Fruit fly (Drosophila melanogaster) whole organism, adult: ENCODE data around the gene srw.

Experiments used
- CG11617 ChIP-seq: fragments of 200-800 bp; sonication (Bioruptor generic); optimal IDR thresholded peaks from 2 replicates; lab custom pipeline; 2017; ENCODE audit warnings: mild to moderate bottlenecking, missing biosample characterization, missing genetic modification reagents, missing genetic modification characterization
- CG12768 ChIP-seq: fragments of 200-800 bp; sonication (Bioruptor generic); optimal IDR thresholded peaks from 2 replicates; lab custom pipeline; 2017; ENCODE audit warnings: missing biosample characterization, missing genetic modification characterization, mild to moderate bottlenecking, moderate library complexity, missing genetic modification reagents
- CG14711 ChIP-seq: fragments of 200-800 bp; sonication (Bioruptor generic); optimal IDR thresholded peaks from 2 replicates; lab custom pipeline; 2018; ENCODE audit warnings: missing biosample characterization, mild to moderate bottlenecking, missing genetic modification characterization, moderate library complexity
- CG1620 ChIP-seq: fragments of 200-800 bp; sonication (Bioruptor generic); optimal IDR thresholded peaks from 2 replicates; lab custom pipeline; 2016; ENCODE audit warnings: missing biosample characterization, missing genetic modification characterization
- CG33017 ChIP-seq: fragments of 200-800 bp; sonication (Bioruptor generic); optimal IDR thresholded peaks from 2 replicates; lab custom pipeline; 2018; ENCODE audit warnings: missing biosample characterization, mild to moderate bottlenecking, missing genetic modification characterization, moderate library complexity
- CG5204 ChIP-seq: fragments of 200-800 bp; sonication (Bioruptor generic); optimal IDR thresholded peaks from 2 replicates; lab custom pipeline; 2016; ENCODE audit warnings: missing biosample characterization, missing genetic modification characterization
- CG7045 ChIP-seq: fragments of 200-800 bp; sonication (Bioruptor generic); optimal IDR thresholded peaks from 2 replicates; lab custom pipeline; 2017; ENCODE audit warnings: missing biosample characterization, mild to moderate bottlenecking, missing genetic modification characterization
- CG7101 ChIP-seq: fragments of 200-800 bp; sonication (Bioruptor generic); optimal IDR thresholded peaks from 2 replicates; lab custom pipeline; 2018; ENCODE audit warnings: missing biosample characterization, mild to moderate bottlenecking, missing genetic modification characterization, moderate library complexity
- Clk ChIP-seq: fragments of 200-800 bp; sonication (Bioruptor generic); optimal IDR thresholded peaks from 2 replicates; lab custom pipeline; 2017; ENCODE audit warnings: missing biosample characterization, missing genetic modification characterization
- Crg-1 ChIP-seq: fragments of 200-800 bp; sonication (Bioruptor generic); optimal IDR thresholded peaks from 2 replicates; lab custom pipeline; 2016; ENCODE audit warnings: missing biosample characterization, missing genetic modification characterization
- Hr96 ChIP-seq: fragments of 200-800 bp; sonication (Bioruptor generic); optimal IDR thresholded peaks from 2 replicates; lab custom pipeline; 2016; ENCODE audit warnings: missing biosample characterization, missing genetic modification characterization
- Mnt ChIP-seq: fragments of 200-800 bp; sonication (Bioruptor generic); optimal IDR thresholded peaks from 2 replicates; lab custom pipeline; 2016; ENCODE audit warnings: missing biosample characterization, mild to moderate bottlenecking, missing genetic modification characterization
- bab1 ChIP-seq: fragments of 200-800 bp; sonication (Bioruptor generic); optimal IDR thresholded peaks from 3 replicates; lab custom pipeline; 2019; ENCODE audit warnings: missing biosample characterization, mild to moderate bottlenecking, missing genetic modification characterization, moderate library complexity
- cic ChIP-seq: fragments of 200-800 bp; sonication (Bioruptor generic); optimal IDR thresholded peaks from 2 replicates; lab custom pipeline; 2017; ENCODE audit warnings: missing biosample characterization, mild to moderate bottlenecking, missing genetic modification characterization, moderate library complexity
- cnc ChIP-seq, 2 experiments: fragments of >200 bp; optimal IDR thresholded peaks; 2 replicates each; lab custom pipeline; 2017
- kay ChIP-seq: fragments of 200-800 bp; sonication (Bioruptor generic); peaks from one replicate; lab custom pipeline; 2016; ENCODE audit warnings: missing biosample characterization, missing genetic modification characterization, borderline replicate concordance
- ovo ChIP-seq: fragments of 200-800 bp; sonication (Bioruptor generic); optimal IDR thresholded peaks from 2 replicates; lab custom pipeline; 2016; ENCODE audit warnings: missing biosample characterization, missing genetic modification characterization
- pad ChIP-seq: fragments of 200-800 bp; sonication (Bioruptor generic); optimal IDR thresholded peaks from 3 replicates; lab custom pipeline; 2017; ENCODE audit warnings: missing biosample characterization, missing genetic modification characterization, mild to moderate bottlenecking, moderate library complexity, missing genetic modification reagents
- tj ChIP-seq: fragments of 200-800 bp; sonication (Bioruptor generic); optimal IDR thresholded peaks from 3 replicates; lab custom pipeline; 2017; ENCODE audit warnings: missing biosample characterization, mild to moderate bottlenecking, missing genetic modification characterization, moderate library complexity
- toe ChIP-seq: fragments of 200-800 bp; sonication (Bioruptor generic); optimal IDR thresholded peaks from 2 replicates; lab custom pipeline; 2016; ENCODE audit warnings: missing biosample characterization, missing genetic modification characterization

Gene srw

dm6 chr3L:4253611-4254300 lies 29.5 kb downstream of the srw start:
- peak; percentile 4 for TF ChIP-seq cic (GFP tag; lab: Kevin White, UChicago)
- TF ChIP-seq CG33017 (tag; lab: Kevin White, UChicago) = no peak
- no peak for TF ChIP-seq CG12768 (GFP tag; lab: Kevin White, UChicago)
- no peak for TF ChIP-seq Crg-1 (GFP tag; lab: Kevin White, UChicago)
- TF ChIP-seq Mnt (GFP tag; lab: Kevin White, UChicago) = peak; percentile 79
- no peak for TF ChIP-seq CG7101 (tag; lab: Kevin White, UChicago)
- TF ChIP-seq tj (GFP tag; lab: Kevin White, UChicago) = no peak
- no peak for TF ChIP-seq toe (GFP tag; lab: Kevin White, UChicago)
- no peak for TF ChIP-seq CG14711 (tag; lab: Kevin White, UChicago)
- no peak for TF ChIP-seq bab1 (GFP tag; lab: Kevin White, UChicago)
- TF ChIP-seq Hr96 (GFP tag; lab: Kevin White, UChicago) = no peak
- TF ChIP-seq pad (GFP tag; lab: Kevin White, UChicago) = peak; percentile 35
- no peak for TF ChIP-seq cnc (optimal IDR thresholded peaks at IDR 0.05; lab: Kevin White, UChicago)
- TF ChIP-seq Clk (GFP tag; lab: Kevin White, UChicago) = no peak
- TF ChIP-seq CG11617 = no peak
- no peak for TF ChIP-seq ovo (GFP tag; lab: Kevin White, UChicago)
- TF ChIP-seq CG5204 (GFP tag; lab: Kevin White, UChicago) = no peak

dm6 chr3L:4252862-4253610 lies 30.2 kb downstream of the srw start:
- no peak for TF ChIP-seq CG14711 (tag; lab: Kevin White, UChicago)
- no peak for TF ChIP-seq Clk (GFP tag; lab: Kevin White, UChicago)
- no peak for TF ChIP-seq Hr96 (GFP tag; lab: Kevin White, UChicago)
- no peak for TF ChIP-seq CG7045 (GFP tag; lab: Kevin White, UChicago)
- TF ChIP-seq Crg-1 (GFP tag; lab: Kevin White, UChicago) = no peak

- peak in 1 of 2 experiments; percentile 43 for TF ChIP-seq cnc (optimal IDR thresholded peaks at IDR 0.05; lab: Kevin White, UChicago)
- TF ChIP-seq Hr96 (GFP tag; lab: Kevin White, UChicago) = no peak
- no peak for TF ChIP-seq CG7101 (tag; lab: Kevin White, UChicago)
- TF ChIP-seq ovo (GFP tag; lab: Kevin White, UChicago) = peak; percentile 92
- TF ChIP-seq kay (GFP tag; lab: Kevin White, UChicago) = no peak
Measured at dm6 chr3L:4252121-4252861, 31.0 kb downstream of the srw start.

DNA sequence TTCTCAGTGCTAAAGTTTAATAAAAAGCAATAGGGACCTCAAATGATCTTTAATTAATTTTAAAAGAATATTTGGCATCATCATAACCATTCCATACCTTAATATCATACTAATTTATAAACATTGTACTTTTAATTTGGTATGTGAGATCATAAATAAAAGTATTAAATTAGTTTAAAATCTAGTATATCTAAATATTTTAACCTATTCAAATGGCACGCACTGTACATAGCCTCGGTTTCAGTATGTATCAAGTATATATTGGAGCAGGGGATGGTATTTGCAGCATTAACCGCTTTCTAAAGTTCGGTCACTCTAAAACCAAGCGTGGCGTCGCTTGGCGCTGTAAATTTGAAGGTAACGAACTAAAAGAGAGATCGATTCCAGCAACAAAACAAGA lies 40.9 kb downstream of the srw start, which contains the start of gene pav:
pav (plus strand) TSS at position 307 of the 400 bp plus-strand sequence.
- TF ChIP-seq CG11617 (no peak), CG14711 (tag; lab: Kevin White, UChicago) (peak; percentile 48), kay (GFP tag; lab: Kevin White, UChicago) (no peak), Mnt (GFP tag; lab: Kevin White, UChicago) (peak; percentile 18), tj (GFP tag; lab: Kevin White, UChicago) (no peak), bab1 (GFP tag; lab: Kevin White, UChicago) (peak; percentile 58), CG7045 (GFP tag; lab: Kevin White, UChicago) (no peak), CG7101 (tag; lab: Kevin White, UChicago) (peak; percentile 27), CG33017 (tag; lab: Kevin White, UChicago) (peak; percentile 36), CG5204 (GFP tag; lab: Kevin White, UChicago) (no peak)

DNA sequence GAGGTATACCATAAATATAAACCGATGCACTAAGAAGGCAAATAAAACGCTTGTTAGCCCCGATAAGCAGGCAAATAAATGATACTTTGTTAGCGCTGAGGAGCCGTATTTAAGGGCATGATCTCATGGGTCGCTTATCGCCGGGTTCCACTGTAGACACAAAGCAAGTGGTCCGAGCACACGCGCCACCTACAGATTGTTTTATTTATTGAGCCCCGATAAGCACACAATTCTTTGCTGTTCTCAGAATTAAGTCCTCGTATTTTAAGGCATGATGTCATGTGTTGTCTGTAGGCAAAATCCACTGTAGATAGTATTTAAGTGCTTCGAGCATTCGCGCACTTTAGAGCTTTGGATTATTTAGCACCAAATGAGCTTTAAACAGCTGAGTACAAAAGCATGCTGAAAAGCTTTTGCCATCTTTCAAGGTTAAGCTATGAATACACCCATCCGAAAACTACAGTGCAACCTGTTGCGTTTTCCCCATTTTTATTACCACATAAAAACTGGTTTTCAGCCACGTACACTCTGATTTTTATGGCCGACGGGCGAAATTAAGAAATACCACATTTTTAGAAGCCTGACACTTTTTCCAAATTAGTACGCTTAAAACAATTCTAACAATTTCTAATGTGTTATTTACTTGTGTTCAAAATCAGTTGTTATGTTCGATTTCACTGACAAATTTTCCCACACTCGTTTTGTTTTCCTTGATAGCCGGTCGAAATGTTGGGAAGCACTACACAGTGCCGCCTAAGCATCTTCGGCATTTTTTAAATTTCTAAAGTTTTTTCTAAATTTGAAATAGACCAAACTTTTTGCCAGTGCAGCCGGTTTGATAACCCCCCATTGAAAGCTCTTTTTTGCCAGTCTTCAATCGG lies 43.6 kb downstream of the srw start, which contains the start of gene Sqor:
Sqor (plus strand) TSS at position 732 of the 881 bp plus-strand sequence.
- TF ChIP-seq kay (GFP tag; lab: Kevin White, UChicago) (no peak), pad (GFP tag; lab: Kevin White, UChicago) (peak; percentile 82), Mnt (GFP tag; lab: Kevin White, UChicago) (peak; percentile 68), CG14711 (tag; lab: Kevin White, UChicago) (peak; percentile 76), CG11617 (peak; percentile 97), CG33017 (tag; lab: Kevin White, UChicago) (peak; percentile 89), ovo (GFP tag; lab: Kevin White, UChicago) (peak; percentile 77), CG5204 (GFP tag; lab: Kevin White, UChicago) (peak; percentile 91), tj (GFP tag; lab: Kevin White, UChicago) (peak; percentile 77), CG12768 (GFP tag; lab: Kevin White, UChicago) (peak; percentile 94), CG1620 (GFP tag; lab: Kevin White, UChicago) (peak; percentile 78), CG7101 (tag; lab: Kevin White, UChicago) (peak; percentile 91), cnc (optimal IDR thresholded peaks at IDR 0.05; lab: Kevin White, UChicago) (no peak), Crg-1 (GFP tag; lab: Kevin White, UChicago) (peak; percentile 79), CG7045 (GFP tag; lab: Kevin White, UChicago) (peak; percentile 92), cic (GFP tag; lab: Kevin White, UChicago) (peak; percentile 71), bab1 (GFP tag; lab: Kevin White, UChicago) (peak; percentile 90), Hr96 (GFP tag; lab: Kevin White, UChicago) (peak; percentile 92), toe (GFP tag; lab: Kevin White, UChicago) (peak; percentile 91), Clk (GFP tag; lab: Kevin White, UChicago) (peak; percentile 84)
